Fruit fly (Drosophila melanogaster): ENCODE measurements around the gene Nepl14.

Nepl14 gene

dm6 chr3R:22726771-22727455 lies 36.6 kb downstream of the Nepl14 start, which contains the start of gene CG45049 (continued):
- TF ChIP-seq CG8119 (GFP tag; IDR thresholded peaks at IDR 0.05) (no peak), svp (GFP tag) (no peak), achi (GFP tag; optimal IDR thresholded peaks at IDR 0.05) (no peak), CG11902 (GFP tag; optimal IDR thresholded peaks at IDR 0.05) (no peak), Ets96B (tag; optimal IDR thresholded peaks at IDR 0.05) (no peak), CG9139 (GFP tag; optimal IDR thresholded peaks at IDR 0.05) (no peak), lz (GFP tag; optimal IDR thresholded peaks at IDR 0.05) (peak; percentile 26), Eip93F (GFP tag; optimal IDR thresholded peaks at IDR 0.05) (no peak), Sox15 (GFP tag; optimal IDR thresholded peaks at IDR 0.05) (no peak), cyc (GFP tag; optimal IDR thresholded peaks at IDR 0.05) (no peak), Hr39 (GFP tag; optimal IDR thresholded peaks at IDR 0.05) (peak; percentile 31), acj6 (GFP tag; optimal IDR thresholded peaks at IDR 0.05) (no peak), CG1621 (tag; optimal IDR thresholded peaks at IDR 0.05) (no peak), CG32006 (GFP tag; optimal IDR thresholded peaks at IDR 0.05) (no peak), CG6808 (GFP tag; optimal IDR thresholded peaks at IDR 0.05) (no peak), Blimp-1 (GFP tag; optimal IDR thresholded peaks at IDR 0.05) (no peak), topi (GFP tag; optimal IDR thresholded peaks at IDR 0.05) (peak; percentile 13), vri (GFP tag; optimal IDR thresholded peaks at IDR 0.05) (no peak), Hr4 (GFP tag; optimal IDR thresholded peaks at IDR 0.05) (peak; percentile 4), CG6163 (GFP tag; IDR thresholded peaks at IDR 0.05) (no peak), salr (GFP tag; optimal IDR thresholded peaks at IDR 0.05) (no peak), dsx (GFP tag; optimal IDR thresholded peaks at IDR 0.05; ENCODE audit: poor library complexity, severe bottlenecking) (no peak), CG11294 (GFP tag; IDR thresholded peaks at IDR 0.05) (no peak), CG8319 (GFP tag; optimal IDR thresholded peaks at IDR 0.05) (no peak), CG3919 (GFP tag; optimal IDR thresholded peaks at IDR 0.05) (peak; percentile 13), eg (GFP tag; IDR thresholded peaks at IDR 0.05) (no peak), Ets21C (GFP tag; optimal IDR thresholded peaks at IDR 0.05) (peak; percentile 9), CG15336 (GFP tag; IDR thresholded peaks at IDR 0.05) (no peak), CG8632 (GFP tag; optimal IDR thresholded peaks at IDR 0.05) (no peak), Smox (GFP tag; optimal IDR thresholded peaks at IDR 0.05) (no peak), Sox102F (GFP tag; optimal IDR thresholded peaks at IDR 0.05) (no peak)

DNA sequence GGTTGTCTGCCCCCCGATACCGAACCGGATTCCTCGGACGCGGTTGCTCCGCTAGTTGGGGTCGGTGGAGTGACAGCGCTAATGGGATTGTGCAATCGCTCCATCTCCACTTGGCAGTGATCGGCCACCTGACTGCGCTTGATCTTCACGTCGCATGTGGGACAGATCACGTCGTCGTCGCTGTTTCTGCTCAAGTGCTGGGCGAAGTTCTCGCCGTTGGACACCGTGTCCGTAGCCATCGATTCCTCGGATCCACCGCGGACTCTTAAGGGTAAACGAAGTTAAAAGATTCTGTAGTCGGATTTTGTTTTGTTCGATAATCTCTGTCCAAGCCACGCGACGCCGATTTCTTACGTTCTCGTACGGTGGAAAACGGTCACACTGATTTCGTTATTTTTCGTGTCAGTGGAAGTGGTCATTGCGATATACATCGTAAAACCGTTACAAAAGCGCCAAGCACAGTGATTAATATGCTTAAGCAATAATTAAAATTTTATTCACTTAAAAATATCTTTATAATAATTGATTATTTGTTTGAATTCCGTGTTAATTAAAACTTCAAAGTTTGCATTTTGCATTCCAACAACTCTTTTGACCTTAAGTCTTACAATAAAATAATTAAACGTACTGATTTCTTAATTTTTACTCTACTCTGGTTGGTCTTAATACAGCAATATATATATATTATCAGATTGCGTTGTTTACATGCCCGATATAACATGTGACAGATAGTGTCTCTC lies 37.3 kb downstream of the Nepl14 start, which contains the start of gene RNF220:
TSS of gene RNF220 (minus strand) at position 384 of the 740 bp plus-strand sequence.
- TF ChIP-seq eg (GFP tag; IDR thresholded peaks at IDR 0.05) = peak; percentile 67; the same call in 2 of the 3 replicates
- peak; percentile 24 for TF ChIP-seq CG10669 (GFP tag; optimal IDR thresholded peaks at IDR 0.05)
- peak; percentile 37 for TF ChIP-seq Sox15 (GFP tag; optimal IDR thresholded peaks at IDR 0.05)
- TF ChIP-seq CG8119 (GFP tag; IDR thresholded peaks at IDR 0.05) = peak; percentile 19; the same call in 1 of the 3 replicates
- TF ChIP-seq CG6276 (GFP tag; optimal IDR thresholded peaks at IDR 0.05) = no peak
- TF ChIP-seq CG3032 (tag; optimal IDR thresholded peaks at IDR 0.05) = peak; percentile 15
- TF ChIP-seq pdm3 (GFP tag; optimal IDR thresholded peaks at IDR 0.05) = peak; percentile 34
- TF ChIP-seq Gug (GFP tag; IDR thresholded peaks at IDR 0.05) = no peak
- peak; percentile 28 for TF ChIP-seq esn (GFP tag; optimal IDR thresholded peaks at IDR 0.05)
- peak; percentile 31 for TF ChIP-seq achi (GFP tag; optimal IDR thresholded peaks at IDR 0.05)
- peak; percentile 12 for TF ChIP-seq CG34406 (GFP tag; optimal IDR thresholded peaks at IDR 0.05)
- TF ChIP-seq CG4318 (GFP tag; optimal IDR thresholded peaks at IDR 0.05) = peak; percentile 20
- TF ChIP-seq CG11762 (GFP tag; optimal IDR thresholded peaks at IDR 0.05; ENCODE audit: insufficient read depth) = peak; percentile 3
- TF ChIP-seq Blimp-1 (GFP tag; optimal IDR thresholded peaks at IDR 0.05) = no peak
- peak; percentile 66 for TF ChIP-seq svp (GFP tag)
- TF ChIP-seq CG11294 (GFP tag; IDR thresholded peaks at IDR 0.05) = no peak
- peak; percentile 57 for TF ChIP-seq Hr4 (GFP tag; optimal IDR thresholded peaks at IDR 0.05)
- peak; percentile 50 for TF ChIP-seq net (GFP tag; optimal IDR thresholded peaks at IDR 0.05)
- no peak for TF ChIP-seq Sox102F (GFP tag; optimal IDR thresholded peaks at IDR 0.05)
- 0 out of 2 replicates have a peak, but pooled peaks have one; percentile 24 for TF ChIP-seq CG15336 (GFP tag; IDR thresholded peaks at IDR 0.05)
- peak; percentile 49 for TF ChIP-seq OdsH (GFP tag; optimal IDR thresholded peaks at IDR 0.05)
- TF ChIP-seq acj6 (GFP tag; optimal IDR thresholded peaks at IDR 0.05) = peak; percentile 48
- TF ChIP-seq Eip78C (GFP tag) = peak; percentile 64
- peak in 1 of 2 experiments; percentile 51 for TF ChIP-seq salr (GFP tag; optimal IDR thresholded peaks at IDR 0.05)
- peak; percentile 23 for TF ChIP-seq CG8632 (GFP tag; optimal IDR thresholded peaks at IDR 0.05)
- no peak for TF ChIP-seq CG1621 (tag; optimal IDR thresholded peaks at IDR 0.05)
- TF ChIP-seq fkh (GFP tag; optimal IDR thresholded peaks at IDR 0.05) = peak; percentile 26
- TF ChIP-seq CG32006 (GFP tag; optimal IDR thresholded peaks at IDR 0.05) = peak; percentile 48

Measured in whole organism, prepupa.